Fruit fly (Drosophila melanogaster): ENCODE results near the gene CG9981.

Gene CG9981

dm6 chrX:16426478-16427052, 21.6 kb upstream of the CG9981 start:
- TF ChIP-seq cg (GFP tag; optimal IDR thresholded peaks at IDR 0.05) = peak; percentile 8
- TF ChIP-seq lilli (GFP tag; optimal IDR thresholded peaks at IDR 0.05) = no peak
- 0 out of 3 replicates have a peak, but pooled peaks have one; percentile 11 for TF ChIP-seq HLH4C (GFP tag; IDR thresholded peaks at IDR 0.05; ENCODE audit: partially characterized antibody)
- peak; percentile 12 for TF ChIP-seq grau (tag; optimal IDR thresholded peaks at IDR 0.05)
- TF ChIP-seq odd (GFP tag; optimal IDR thresholded peaks at IDR 0.05) = peak; percentile 8
- peak; percentile 9 for TF ChIP-seq BEAF-32 (GFP tag; optimal IDR thresholded peaks at IDR 0.05)
- peak in 1 of 2 experiments; percentile 43 for TF ChIP-seq crp (GFP tag; optimal IDR thresholded peaks at IDR 0.05)
- no peak for TF ChIP-seq Pdp1 (GFP tag; optimal IDR thresholded peaks at IDR 0.05)
- 0 out of 2 replicates have a peak, but pooled peaks have one; percentile 18 for TF ChIP-seq MBD-R2 (GFP tag; IDR thresholded peaks at IDR 0.05)
- TF ChIP-seq CG12219 (GFP tag; optimal IDR thresholded peaks at IDR 0.05) = peak; percentile 5
- peak; percentile 30 for TF ChIP-seq phol (tag; optimal IDR thresholded peaks at IDR 0.05)
- TF ChIP-seq Hr51 (GFP tag; optimal IDR thresholded peaks at IDR 0.05) = peak in 1 of 2 experiments; percentile 13
- peak; percentile 14 for TF ChIP-seq CG18599 (GFP tag; optimal IDR thresholded peaks at IDR 0.05)
- no peak for TF ChIP-seq CG2116 (GFP tag; optimal IDR thresholded peaks at IDR 0.05)
- peak; percentile 6 for TF ChIP-seq CG8924 (tag; optimal IDR thresholded peaks at IDR 0.05)
- peak; percentile 8 for TF ChIP-seq dmrt99B (tag; optimal IDR thresholded peaks at IDR 0.05)
- TF ChIP-seq pros (GFP tag; optimal IDR thresholded peaks at IDR 0.05) = peak; percentile 88
- TF ChIP-seq zen (tag; optimal IDR thresholded peaks at IDR 0.05) = no peak
- TF ChIP-seq CG17361 (GFP tag; IDR thresholded peaks at IDR 0.05) = no peak
- no peak for TF ChIP-seq hkb (optimal IDR thresholded peaks at IDR 0.05)
- no peak for TF ChIP-seq hkb (GFP tag; IDR thresholded peaks at IDR 0.05)
- no peak for TF ChIP-seq Myb (GFP tag; optimal IDR thresholded peaks at IDR 0.05)
- TF ChIP-seq E2f2 (GFP tag; IDR thresholded peaks at IDR 0.05) = peak; percentile 33
- peak; percentile 1 for TF ChIP-seq CoRest (tag; optimal IDR thresholded peaks at IDR 0.05)
- TF ChIP-seq CG13894 (tag; optimal IDR thresholded peaks at IDR 0.05) = peak; percentile 15
- TF ChIP-seq Meics (GFP tag; optimal IDR thresholded peaks at IDR 0.05) = no peak
- peak; percentile 4 for TF ChIP-seq CG15269 (tag; optimal IDR thresholded peaks at IDR 0.05)
- peak; percentile 36 for TF ChIP-seq CG7928 (GFP tag; optimal IDR thresholded peaks at IDR 0.05)
- TF ChIP-seq H2.0 (GFP tag; IDR thresholded peaks at IDR 0.05) = no peak
- TF ChIP-seq CG11085 (GFP tag; IDR thresholded peaks at IDR 0.05) = no peak
- TF ChIP-seq row (GFP tag; IDR thresholded peaks at IDR 0.05) = peak; percentile 34; the same call in 1 of the 3 replicates
- no peak for TF ChIP-seq Dip3 (GFP tag; optimal IDR thresholded peaks at IDR 0.05)
- no peak for TF ChIP-seq caup (GFP tag; optimal IDR thresholded peaks at IDR 0.05; ENCODE audit: severe bottlenecking)
- TF ChIP-seq Bteb2 (GFP tag; optimal IDR thresholded peaks at IDR 0.05) = no peak
- peak; percentile 47 for TF ChIP-seq Dref (GFP tag; IDR thresholded peaks at IDR 0.05)
- TF ChIP-seq bsh (GFP tag; optimal IDR thresholded peaks at IDR 0.05) = peak in 1 of 2 experiments; percentile 7
- TF ChIP-seq CG32767 (GFP tag; IDR thresholded peaks at IDR 0.05) = 0 out of 2 replicates have a peak, but pooled peaks have one; percentile 27
- TF ChIP-seq nom (GFP tag; optimal IDR thresholded peaks at IDR 0.05) = peak; percentile 51
- no peak for TF ChIP-seq lab (GFP tag; optimal IDR thresholded peaks at IDR 0.05)
- peak; percentile 69 for TF ChIP-seq Med (GFP tag)
- peak; percentile 84 for TF ChIP-seq CG4360 (GFP tag; IDR thresholded peaks at IDR 0.05)
- TF ChIP-seq gcm (GFP tag; optimal IDR thresholded peaks at IDR 0.05) = peak; percentile 22
- TF ChIP-seq eyg (GFP tag; optimal IDR thresholded peaks at IDR 0.05) = no peak
- TF ChIP-seq ci (GFP tag; IDR thresholded peaks at IDR 0.05) = 0 out of 3 replicates have a peak, but pooled peaks have one; percentile 26
- peak; percentile 4 for TF ChIP-seq CG12391 (tag; optimal IDR thresholded peaks at IDR 0.05)
- peak; percentile 20 for TF ChIP-seq nerfin-1 (tag; optimal IDR thresholded peaks at IDR 0.05)
- TF ChIP-seq CG15514 (GFP tag; optimal IDR thresholded peaks at IDR 0.05) = peak; percentile 1
- TF ChIP-seq CG11696 (GFP tag; IDR thresholded peaks at IDR 0.05) = no peak
